Fruit fly (Drosophila melanogaster): ENCODE measurements around the gene CG9396.

Gene CG9396

dm6 chr3R:9533181-9534124, 38.0 kb downstream of the CG9396 start (continued):
- TF ChIP-seq Vsx1 (GFP tag; optimal IDR thresholded peaks at IDR 0.05) (peak; percentile 93), Hsf (GFP tag; optimal IDR thresholded peaks at IDR 0.05) (peak; percentile 96), Hmx (GFP tag; optimal IDR thresholded peaks at IDR 0.05) (peak; percentile 91), emc (GFP tag; optimal IDR thresholded peaks at IDR 0.05) (peak; percentile 87), CG12391 (tag; optimal IDR thresholded peaks at IDR 0.05) (peak; percentile 94), fru (optimal IDR thresholded peaks at IDR 0.05) (no peak), CG1529 (GFP tag; optimal IDR thresholded peaks at IDR 0.05) (peak; percentile 96), CG3065 (GFP tag; optimal IDR thresholded peaks at IDR 0.05) (peak; percentile 67), CG17328 (GFP tag; IDR thresholded peaks at IDR 0.05) (peak; percentile 78), D19B (GFP tag; optimal IDR thresholded peaks at IDR 0.05) (peak; percentile 94), HLH54F (GFP tag; optimal IDR thresholded peaks at IDR 0.05) (peak; percentile 95), gce (GFP tag; IDR thresholded peaks at IDR 0.05) (peak; percentile 49; the same call in 1 of the 3 replicates), kni (GFP tag; optimal IDR thresholded peaks at IDR 0.05) (peak; percentile 88), CG2120 (GFP tag; optimal IDR thresholded peaks at IDR 0.05) (peak; percentile 97), pum (GFP tag; optimal IDR thresholded peaks at IDR 0.05) (peak; percentile 91), CrebB (tag; optimal IDR thresholded peaks at IDR 0.05) (peak; percentile 83), NK7.1 (GFP tag; optimal IDR thresholded peaks at IDR 0.05) (peak; percentile 87), bbx (GFP tag; IDR thresholded peaks at IDR 0.05; ENCODE audit: partially characterized antibody) (no peak; the same call in 1 of the 2 replicates), Poxn (GFP tag; IDR thresholded peaks at IDR 0.05) (peak; percentile 75), CG4854 (GFP tag; optimal IDR thresholded peaks at IDR 0.05) (peak; percentile 93), slp2 (GFP tag; optimal IDR thresholded peaks at IDR 0.05) (peak; percentile 93), CG9932 (GFP tag; IDR thresholded peaks at IDR 0.05) (peak; percentile 89), otp (GFP tag; IDR thresholded peaks at IDR 0.05) (0 out of 3 replicates have a peak, but pooled peaks have one; percentile 19), CG15514 (GFP tag; optimal IDR thresholded peaks at IDR 0.05) (peak; percentile 83), zen (tag; optimal IDR thresholded peaks at IDR 0.05) (peak; percentile 72), CG11085 (GFP tag; IDR thresholded peaks at IDR 0.05) (peak; percentile 80), Opbp (GFP tag; IDR thresholded peaks at IDR 0.05; ENCODE audit: partially characterized antibody) (no peak), CG15269 (tag; optimal IDR thresholded peaks at IDR 0.05) (peak; percentile 97), nom (GFP tag; optimal IDR thresholded peaks at IDR 0.05) (peak; percentile 87), CG3163 (GFP tag; optimal IDR thresholded peaks at IDR 0.05) (peak; percentile 63), CG16863 (GFP tag; optimal IDR thresholded peaks at IDR 0.05) (peak; percentile 90), gsb-n (tag; optimal IDR thresholded peaks at IDR 0.05) (peak; percentile 91), Hmr (GFP tag; optimal IDR thresholded peaks at IDR 0.05) (peak; percentile 98), CG2202 (tag; optimal IDR thresholded peaks at IDR 0.05) (peak; percentile 85), btn (GFP tag; optimal IDR thresholded peaks at IDR 0.05) (peak; percentile 80), Fer2 (tag; optimal IDR thresholded peaks at IDR 0.05) (peak; percentile 85), CG12299 (tag; optimal IDR thresholded peaks at IDR 0.05) (peak; percentile 93), chif (GFP tag; optimal IDR thresholded peaks at IDR 0.05) (peak; percentile 89 to 90), ro (GFP tag; IDR thresholded peaks at IDR 0.05) (peak; percentile 82; the same call in 1 of the 2 replicates), gcm (GFP tag; optimal IDR thresholded peaks at IDR 0.05) (peak; percentile 95), dmrt11E (tag; optimal IDR thresholded peaks at IDR 0.05) (peak; percentile 85), wor (GFP tag; IDR thresholded peaks at IDR 0.05) (peak; percentile 90), mirr (GFP tag; optimal IDR thresholded peaks at IDR 0.05) (peak; percentile 80), Gsc (GFP tag; IDR thresholded peaks at IDR 0.05) (peak; percentile 78), Myb (GFP tag; optimal IDR thresholded peaks at IDR 0.05) (peak; percentile 81), CG33213 (GFP tag; optimal IDR thresholded peaks at IDR 0.05) (peak; percentile 67), sima (GFP tag; optimal IDR thresholded peaks at IDR 0.05) (peak; percentile 78), CG7357 (GFP tag; IDR thresholded peaks at IDR 0.05) (peak; percentile 85), ac (GFP tag; optimal IDR thresholded peaks at IDR 0.05) (peak; percentile 70)

All from whole organism, embryonic.